Worm (Caenorhabditis elegans): ENCODE data around the gene T03G6.3.

DNA sequence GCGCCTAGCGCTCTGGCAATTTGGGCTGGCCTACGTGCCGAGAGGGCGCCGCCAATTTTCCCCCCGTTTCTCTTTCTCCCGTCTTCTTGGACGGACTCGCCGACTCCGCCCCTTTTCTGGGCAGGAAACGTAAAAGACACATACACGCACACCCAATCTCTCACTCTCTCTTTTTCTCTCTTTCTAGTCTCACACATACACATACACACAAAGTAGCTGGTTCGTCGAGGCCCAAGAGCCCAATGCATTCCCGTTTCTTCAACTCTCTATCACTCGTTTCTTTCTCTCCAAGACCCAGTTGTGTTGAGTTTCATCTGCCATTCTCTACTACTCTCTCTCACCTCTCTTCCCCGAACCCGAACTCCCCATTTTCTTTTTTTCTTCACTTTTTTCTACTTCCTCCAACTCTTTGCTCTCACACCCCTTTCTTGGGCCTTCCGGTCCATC, 16.7 kb downstream of the T03G6.3 start:
- TF ChIP-seq fos-1 (tag; optimal IDR thresholded peaks at IDR 0.05) (no peak), pha-4 (GFP tag; IDR thresholded peaks at IDR 0.05) (no peak), pha-4 (tag; optimal IDR thresholded peaks at IDR 0.05) (no peak), dmd-8 (GFP tag; IDR thresholded peaks at IDR 0.05) (no peak), ceh-82 (tag; optimal IDR thresholded peaks at IDR 0.05) (no peak), ces-1 (GFP tag; optimal IDR thresholded peaks at IDR 0.05) (no peak), nhr-25 (tag; optimal IDR thresholded peaks at IDR 0.05; ENCODE audit: borderline replicate concordance, insufficient read depth) (no peak), F44E2.7 (GFP tag; IDR thresholded peaks at IDR 0.05) (no peak), jun-1 (tag; optimal IDR thresholded peaks at IDR 0.05) (no peak), lin-39 (tag; optimal IDR thresholded peaks at IDR 0.05) (no peak), F49E8.2 (tag; optimal IDR thresholded peaks at IDR 0.05; ENCODE audit: borderline replicate concordance) (no peak), dmd-6 (GFP tag; IDR thresholded peaks at IDR 0.05) (peak; percentile 32; the same call in 1 of the 2 replicates)

Data from whole organism, L4 larva.